Fruit fly (Drosophila melanogaster) whole organism: ENCODE measurements around the gene alpha-Est3.

ENCODE experiments used
- CG8478 ChIP-seq: fragments of >200 bp; optimal IDR thresholded peaks from 2 replicates; lab custom pipeline; 2018; ENCODE audit warnings: inconsistent platforms
- Dll ChIP-seq: fragments of >200 bp; optimal IDR thresholded peaks from 2 replicates; lab custom pipeline; 2017
- EcR ChIP-seq, 2 experiments: fragments of >200 bp; optimal IDR thresholded peaks; 2 replicates each; lab custom pipeline; 2017; ENCODE audit warnings: missing biosample characterization in 2 of 2, missing genetic modification characterization in 2 of 2, missing genetic modification reagents in 2 of 2
- pan ChIP-seq: fragments of >200 bp; optimal IDR thresholded peaks from 2 replicates; lab custom pipeline; 2017
- psq ChIP-seq: fragments of >200 bp; optimal IDR thresholded peaks from 2 replicates; lab custom pipeline; 2017
- usp ChIP-seq: fragments of >200 bp; optimal IDR thresholded peaks from 2 replicates; lab custom pipeline; 2017; ENCODE audit warnings: missing biosample characterization, missing genetic modification characterization, mixed read lengths

The alpha-Est3 gene

DNA sequence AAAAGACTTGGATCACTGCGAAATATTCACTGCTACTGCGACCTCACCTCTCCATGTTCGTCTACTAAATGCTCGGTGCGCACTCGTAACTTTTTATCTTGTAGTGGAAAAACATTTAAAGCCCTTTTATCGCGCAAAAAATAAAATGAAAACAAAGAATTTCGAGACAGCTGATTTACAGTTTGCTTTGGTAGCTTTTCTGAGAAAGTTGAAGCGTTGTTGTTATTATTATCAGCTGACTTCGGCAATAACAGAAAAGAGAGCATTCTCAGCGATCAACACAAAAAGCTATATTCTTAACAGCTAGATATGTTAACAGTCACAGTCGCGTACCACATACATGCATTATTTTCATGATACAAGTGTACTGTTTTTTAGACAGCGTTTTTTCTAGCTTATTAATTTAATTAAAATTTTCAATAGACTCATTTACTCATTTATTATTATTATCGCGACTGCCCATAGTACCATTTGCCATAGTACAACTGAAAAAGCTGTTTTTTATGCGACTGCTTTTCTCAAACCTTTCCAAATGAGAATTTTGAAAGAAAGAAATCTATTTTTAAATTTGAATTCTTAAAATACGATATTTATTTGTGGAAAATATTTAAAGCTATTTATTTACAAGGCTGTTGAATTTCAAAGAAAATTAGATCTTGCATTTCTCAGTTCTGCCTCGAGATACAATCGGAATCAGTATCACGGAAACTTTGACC, at the start of gene alpha-Est3, which contains the start of gene alpha-Est2:
alpha-Est3 (minus strand) TSS at position 487 of the 716 bp plus-strand sequence.
alpha-Est2 (plus strand) TSS at position 666 of the 716 bp plus-strand sequence.
- TF ChIP-seq psq (no peak), Dll (lab: Kevin White, UChicago) (no peak), usp (GFP tag; lab: Kevin White, UChicago) (no peak), pan (lab: Kevin White, UChicago) (no peak), CG8478 (no peak)

DNA sequence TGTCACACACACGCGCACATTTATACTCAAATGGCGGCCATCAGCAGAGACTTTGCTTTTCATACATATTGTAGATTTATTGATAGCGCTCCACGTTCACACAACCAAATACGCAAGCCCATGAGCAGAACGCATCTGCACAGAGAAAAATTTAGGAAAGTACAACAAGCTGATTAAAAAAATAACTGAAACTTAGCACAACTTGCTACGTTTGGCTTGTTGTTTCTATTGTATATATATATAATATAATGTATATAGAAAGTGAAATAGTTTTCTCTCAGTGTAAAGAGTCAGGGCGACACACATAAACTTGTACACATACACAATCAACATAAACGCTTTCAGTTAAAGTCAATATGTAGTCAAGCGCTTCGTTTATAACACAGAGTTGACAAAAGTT, 49.8 kb upstream of the alpha-Est3 start:
- TF ChIP-seq Dll (lab: Kevin White, UChicago): no peak
- no peak for TF ChIP-seq EcR (GFP tag; optimal IDR thresholded peaks at IDR 0.05; lab: Kevin White, UChicago)
- no peak for TF ChIP-seq psq
- TF ChIP-seq pan (lab: Kevin White, UChicago): no peak
- no peak for TF ChIP-seq CG8478
- no peak for TF ChIP-seq usp (GFP tag; lab: Kevin White, UChicago)

- TF ChIP-seq pan (lab: Kevin White, UChicago): no peak
- TF ChIP-seq CG8478: no peak
These were observed 30.8 kb upstream of the alpha-Est3 start for dm6 chr3R:7572237-7572636.

DNA sequence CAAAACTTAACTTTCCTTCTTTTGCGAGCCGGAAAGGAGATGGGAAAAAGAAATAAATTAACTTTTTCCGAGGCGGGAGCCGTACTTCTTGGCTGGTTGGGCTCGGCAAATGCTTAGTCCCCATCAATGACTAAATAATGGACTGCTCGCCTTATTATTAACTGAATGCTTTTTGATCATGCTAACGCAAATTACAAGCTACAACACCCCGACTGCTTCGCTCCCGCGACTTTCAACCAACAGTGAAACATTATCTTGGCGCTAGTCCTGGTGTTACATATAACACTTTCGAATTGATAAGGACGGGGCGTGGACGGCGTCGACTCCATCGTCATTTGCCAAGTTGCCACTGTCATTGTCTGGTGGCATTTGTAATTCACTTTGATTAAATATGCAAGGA, 10.3 kb upstream of the alpha-Est3 start, which contains the start of gene CG45545:
CG45545 (plus strand) TSS at position 301 of the 400 bp plus-strand sequence.
- TF ChIP-seq Dll (lab: Kevin White, UChicago) (no peak), pan (lab: Kevin White, UChicago) (no peak), CG8478 (no peak), EcR (GFP tag; optimal IDR thresholded peaks at IDR 0.05; lab: Kevin White, UChicago) (no peak), psq (no peak), usp (GFP tag; lab: Kevin White, UChicago) (no peak)

- TF ChIP-seq pan (lab: Kevin White, UChicago) (no peak), usp (GFP tag; lab: Kevin White, UChicago) (no peak)
These were observed 7.6 kb upstream of the alpha-Est3 start, which contains the start of gene alpha-Est1 for dm6 chr3R:7548808-7549744. Gene alpha-Est1, minus strand, starts transcription at chr3R:7549124.

dm6 chr3R:7538435-7538834, 3.0 kb downstream of the alpha-Est3 start, which contains the start of gene alpha-Est4:
Gene alpha-Est4, minus strand, starts transcription at chr3R:7538615.
- TF ChIP-seq psq (no peak), CG8478 (no peak), usp (GFP tag; lab: Kevin White, UChicago) (no peak), pan (lab: Kevin White, UChicago) (no peak), EcR (GFP tag; optimal IDR thresholded peaks at IDR 0.05; lab: Kevin White, UChicago) (no peak), Dll (lab: Kevin White, UChicago) (no peak)

DNA sequence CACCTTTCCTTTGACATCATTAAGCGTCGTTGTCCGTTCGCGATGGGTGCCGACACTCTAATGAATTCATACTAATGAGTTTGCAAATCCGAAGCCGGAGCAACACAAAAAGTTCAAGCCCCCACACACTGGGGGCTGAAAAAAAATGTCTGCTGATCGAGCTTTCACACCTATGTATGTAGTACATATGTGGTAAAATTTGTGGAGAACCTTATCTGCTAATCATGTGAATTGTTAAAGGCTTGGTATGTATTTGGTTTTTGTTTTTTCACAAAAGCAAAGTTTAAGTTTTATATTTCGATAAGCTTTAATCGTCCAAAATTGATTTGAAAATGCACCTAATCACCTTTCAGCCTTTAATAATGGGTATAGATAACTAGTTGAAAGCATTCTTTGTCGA, 5.2 kb downstream of the alpha-Est3 start, which contains the start of gene alpha-Est5:
alpha-Est5 (minus strand) TSS at position 110 of the 400 bp plus-strand sequence.
- TF ChIP-seq EcR (GFP tag; optimal IDR thresholded peaks at IDR 0.05; lab: Kevin White, UChicago) (no peak), psq (no peak), Dll (lab: Kevin White, UChicago) (no peak), CG8478 (no peak), usp (GFP tag; lab: Kevin White, UChicago) (no peak), pan (lab: Kevin White, UChicago) (no peak)

DNA sequence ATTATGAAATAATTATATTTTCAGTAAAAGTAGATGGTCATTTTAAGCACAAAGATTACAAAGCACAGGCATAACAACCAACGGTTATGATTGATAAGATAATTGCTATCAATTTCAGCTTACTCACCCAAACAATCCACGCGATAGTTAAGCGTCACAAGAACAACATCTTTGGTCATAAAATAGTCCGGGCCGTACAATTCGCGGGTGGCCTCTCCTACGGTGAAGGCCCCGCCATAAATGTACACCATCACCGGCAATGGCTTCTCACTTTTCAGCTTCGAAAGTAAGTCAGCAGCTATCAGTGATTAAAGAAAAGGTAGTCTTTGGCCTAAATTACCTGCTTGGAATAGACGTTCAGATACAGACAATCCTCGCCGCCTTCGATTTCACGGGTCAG, 5.8 kb downstream of the alpha-Est3 start:
- no peak for TF ChIP-seq usp (GFP tag; lab: Kevin White, UChicago)

DNA sequence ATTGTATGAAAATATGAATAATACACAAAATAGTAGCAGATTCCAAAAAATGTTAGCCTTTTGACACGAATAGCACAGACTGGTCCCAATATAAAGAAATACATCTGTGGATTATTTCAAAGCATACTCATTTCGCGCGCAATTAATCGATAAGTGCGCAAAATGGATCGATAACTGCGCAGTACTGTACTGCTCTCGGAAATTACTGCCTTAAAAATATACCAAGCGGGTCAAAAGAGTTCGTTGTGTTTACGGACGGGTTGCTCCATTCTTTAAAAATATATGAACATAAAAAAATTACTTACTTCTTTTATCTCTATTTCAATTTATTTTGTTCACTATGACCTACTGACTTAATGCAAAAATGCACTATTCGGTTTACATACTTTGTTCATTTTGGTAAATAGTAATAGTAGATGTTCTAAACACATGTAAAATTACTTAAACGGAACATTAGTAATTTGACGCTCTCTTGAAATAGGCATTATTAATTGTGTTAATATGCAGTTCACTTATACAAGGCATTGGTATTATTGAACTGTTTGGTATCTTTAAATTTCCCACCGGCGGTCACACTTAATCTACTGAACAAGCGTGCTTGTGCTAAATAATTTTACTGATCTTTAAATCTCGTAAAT, 11.1 kb downstream of the alpha-Est3 start, which contains the start of the genes Rtnl2 and alphaTub84D:
Rtnl2 (minus strand) TSS at position 58 of the 638 bp plus-strand sequence.
alphaTub84D (plus strand) TSS at position 570 of the 638 bp plus-strand sequence.
- TF ChIP-seq pan (lab: Kevin White, UChicago) (no peak), CG8478 (no peak), Dll (lab: Kevin White, UChicago) (no peak), EcR (GFP tag; optimal IDR thresholded peaks at IDR 0.05; lab: Kevin White, UChicago) (no peak), usp (GFP tag; lab: Kevin White, UChicago) (no peak), psq (no peak)

dm6 chr3R:7528677-7529076, 12.8 kb downstream of the alpha-Est3 start, which contains the start of gene alpha-Est6:
Gene alpha-Est6, minus strand, starts transcription at chr3R:7528777.
- TF ChIP-seq usp (GFP tag; lab: Kevin White, UChicago) (no peak), EcR (GFP tag; optimal IDR thresholded peaks at IDR 0.05; lab: Kevin White, UChicago) (no peak), pan (lab: Kevin White, UChicago) (no peak), CG8478 (no peak), Dll (lab: Kevin White, UChicago) (no peak), psq (no peak)

DNA sequence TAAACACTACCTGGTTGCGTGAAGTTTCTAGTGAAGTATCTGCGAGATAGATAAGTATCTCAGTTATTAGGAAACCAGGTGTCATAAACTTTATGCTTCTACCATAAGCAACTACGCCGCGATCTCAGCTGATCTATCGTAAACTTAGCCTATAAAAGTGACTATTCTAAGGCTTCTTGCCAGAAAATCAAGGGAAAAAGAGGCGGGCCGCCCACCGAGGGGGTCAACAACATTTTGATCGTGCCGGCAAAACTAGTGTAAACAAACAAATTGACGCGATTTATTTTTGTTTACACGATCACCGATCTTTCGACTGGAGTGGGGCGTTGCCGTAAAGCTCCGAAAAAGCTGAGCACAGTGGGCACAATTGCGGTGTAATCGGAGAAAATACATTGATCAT, 17.3 kb downstream of the alpha-Est3 start:
- TF ChIP-seq Dll (lab: Kevin White, UChicago) (no peak), pan (lab: Kevin White, UChicago) (no peak), CG8478 (no peak), EcR (GFP tag; optimal IDR thresholded peaks at IDR 0.05; lab: Kevin White, UChicago) (no peak)
